Worm (Caenorhabditis elegans): ENCODE results near the gene ugt-60.

DNA sequence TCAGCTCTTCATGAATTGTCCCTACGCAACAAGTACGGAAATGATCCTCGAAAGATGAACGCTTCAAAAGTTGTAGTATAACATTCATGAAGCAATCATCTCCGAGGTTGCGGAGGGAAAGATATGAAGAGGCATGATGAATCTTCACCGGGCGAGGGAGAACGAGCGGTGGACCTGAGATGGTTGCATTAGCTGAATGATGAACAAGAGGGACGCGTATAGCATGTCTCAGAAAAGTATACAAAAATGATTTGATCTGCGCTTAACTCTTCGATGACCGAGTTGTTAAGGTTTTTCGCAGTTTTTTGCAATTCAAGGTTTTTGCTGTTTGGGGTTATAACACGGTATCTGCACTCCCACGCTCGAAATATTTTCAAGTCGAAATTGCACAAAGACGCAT is 7.1 kb upstream of the ugt-60 start, which contains the start of gene C07A9.10:
- no peak for TF ChIP-seq zag-1 (tag; optimal IDR thresholded peaks at IDR 0.05)
- no peak for TF ChIP-seq ama-1 (optimal IDR thresholded peaks at IDR 0.05)
- no peak for TF ChIP-seq ztf-11 (tag; optimal IDR thresholded peaks at IDR 0.05)
- no peak for TF ChIP-seq unc-62 (GFP tag; optimal IDR thresholded peaks at IDR 0.05)
- TF ChIP-seq skn-1 (tag; optimal IDR thresholded peaks at IDR 0.05) = no peak
- TF ChIP-seq tbx-2 (tag; optimal IDR thresholded peaks at IDR 0.05) = no peak
- no peak for TF ChIP-seq nhr-25 (tag; optimal IDR thresholded peaks at IDR 0.05)
